Worm (Caenorhabditis elegans) whole organism, L4 larva: Measurements from ENCODE around the gene F38B6.8.

Experiments used
- mep-1 ChIP-seq: fragments of 150-350 bp; sonication (generic microtip); optimal IDR thresholded peaks from 3 replicates; lab custom pipeline; 2014; ENCODE audit warnings: missing biosample characterization, missing genetic modification characterization
- nhr-11 ChIP-seq: fragments of 150-350 bp; optimal IDR thresholded peaks from 2 replicates; lab custom pipeline; 2014; ENCODE audit warnings: missing biosample characterization, missing genetic modification characterization
- set-16 ChIP-seq: fragments of 200-800 bp; sonication (Bioruptor generic); IDR thresholded peaks from 2 replicates; pipeline ENCODE4 v1.3.6; 2022; ENCODE audit warnings: missing genetic modification reagents, missing genetic modification characterization, missing compliant biosample characterization
- spr-3 ChIP-seq: fragments of 200-800 bp; sonication (Bioruptor generic); optimal IDR thresholded peaks from 2 replicates; lab custom pipeline; 2018; ENCODE audit warnings: mild to moderate bottlenecking, missing genetic modification characterization, missing compliant biosample characterization

- TF ChIP-seq set-16, result no peak
- no peak for TF ChIP-seq spr-3 (GFP tag; lab: Kevin White, UChicago)
- no peak for TF ChIP-seq mep-1
- TF ChIP-seq nhr-11 (tag; lab: Kevin White, UChicago), result no peak
Measured at ce11 chrX:6635173-6635572, 47.4 kb downstream of the F38B6.8 start, which contains the start of gene aexr-1.
